Fruit fly (Drosophila melanogaster) whole organism, pupa: Measurements from ENCODE around the gene CG14431.

Source experiments
- CG12605 ChIP-seq: fragments of 200-800 bp; sonication (Bioruptor generic); IDR thresholded peaks from 2 replicates; pipeline ENCODE4 v1.3.6; 2022; ENCODE audit warnings: missing biosample characterization, missing genetic modification characterization
- CG13204 ChIP-seq: fragments of 200-800 bp; sonication (Bioruptor generic); optimal IDR thresholded peaks from 2 replicates; lab custom pipeline; 2018; ENCODE audit warnings: missing biosample characterization, mild to moderate bottlenecking, missing genetic modification characterization, moderate library complexity
- CG32121 ChIP-seq: fragments of 200-800 bp; sonication (Bioruptor generic); IDR thresholded peaks from 2 replicates; pipeline ENCODE4 v1.3.6; 2022; ENCODE audit warnings: missing biosample characterization, missing genetic modification characterization
- CG34367 ChIP-seq: fragments of 200-800 bp; sonication (Bioruptor generic); optimal IDR thresholded peaks from 2 replicates; lab custom pipeline; 2018; ENCODE audit warnings: missing biosample characterization, mild to moderate bottlenecking, missing genetic modification characterization
- CG4496 ChIP-seq: fragments of 200-800 bp; sonication (Bioruptor generic); IDR thresholded peaks from 3 replicates; pipeline ENCODE4 v1.3.6; 2022; ENCODE audit warnings: missing biosample characterization, missing genetic modification characterization
- CG8301 ChIP-seq: fragments of 200-800 bp; sonication (Bioruptor generic); optimal IDR thresholded peaks from 2 replicates; lab custom pipeline; 2018; ENCODE audit warnings: missing biosample characterization, mild to moderate bottlenecking, missing genetic modification characterization
- D1 ChIP-seq: fragments of 200-800 bp; sonication (Bioruptor generic); optimal IDR thresholded peaks from 2 replicates; lab custom pipeline; 2018; ENCODE audit warnings: missing biosample characterization, mild to moderate bottlenecking, missing genetic modification characterization, moderate library complexity
- EcR ChIP-seq: fragments of 200-800 bp; sonication (Bioruptor generic); optimal IDR thresholded peaks from 3 replicates; lab custom pipeline; 2019; ENCODE audit warnings: missing biosample characterization, missing genetic modification characterization, mild to moderate bottlenecking, moderate library complexity, missing genetic modification reagents
- Ets98B ChIP-seq: fragments of 200-800 bp; sonication (Bioruptor generic); IDR thresholded peaks from 2 replicates; pipeline ENCODE4 v1.3.6; 2022; ENCODE audit warnings: missing biosample characterization, missing genetic modification characterization
- Pif1A ChIP-seq: fragments of 200-800 bp; sonication (Bioruptor generic); optimal IDR thresholded peaks from 3 replicates; lab custom pipeline; 2016; ENCODE audit warnings: missing biosample characterization, missing genetic modification characterization
- Pif1B ChIP-seq: fragments of 200-800 bp; sonication (Bioruptor generic); optimal IDR thresholded peaks from 3 replicates; lab custom pipeline; 2016; ENCODE audit warnings: missing biosample characterization, missing genetic modification characterization
- fd96Ca ChIP-seq: fragments of 200-800 bp; sonication (Bioruptor generic); IDR thresholded peaks from 3 replicates; pipeline ENCODE4 v1.3.6; 2022; ENCODE audit warnings: missing biosample characterization, missing genetic modification characterization
- gl ChIP-seq: fragments of 200-800 bp; sonication (Bioruptor generic); optimal IDR thresholded peaks from 2 replicates; lab custom pipeline; 2018; ENCODE audit warnings: missing biosample characterization, mild to moderate bottlenecking, missing genetic modification characterization
- rn ChIP-seq: fragments of 200-800 bp; sonication (Bioruptor generic); IDR thresholded peaks from 2 replicates; pipeline ENCODE4 v1.3.6; 2022; ENCODE audit warnings: missing biosample characterization, missing genetic modification characterization

DNA sequence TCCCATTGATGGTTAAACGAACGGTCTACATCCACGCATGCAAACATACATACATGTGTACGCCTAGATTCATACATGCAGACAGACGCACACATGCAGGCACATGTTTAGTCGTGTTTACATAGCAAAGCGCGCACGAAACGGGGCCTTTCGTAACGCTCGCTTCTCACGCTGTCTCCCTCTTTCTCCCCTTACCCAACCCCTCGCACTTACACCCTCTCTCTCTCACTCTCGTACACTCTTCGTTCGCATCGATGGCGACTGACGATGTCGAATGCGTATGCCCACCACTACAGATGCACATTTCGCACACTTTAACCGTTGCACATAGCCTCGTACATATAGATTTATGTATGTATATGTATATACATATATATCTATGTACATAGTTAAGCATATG, 42.0 kb upstream of the CG14431 start:
- TF ChIP-seq Pif1A (GFP tag; lab: Kevin White, UChicago), result no peak
- TF ChIP-seq CG13204 (GFP tag; lab: Kevin White, UChicago), result peak; percentile 82
- TF ChIP-seq CG34367 (tag; lab: Kevin White, UChicago), result no peak
- no peak for TF ChIP-seq CG8301 (tag; lab: Kevin White, UChicago)
- TF ChIP-seq fd96Ca (GFP tag; lab: Robert Waterston, UW), result peak; percentile 8; the same call in 1 of the 3 replicates
- TF ChIP-seq rn (GFP tag; lab: Robert Waterston, UW), result no peak
- TF ChIP-seq EcR (GFP tag; lab: Kevin White, UChicago), result no peak
- peak; percentile 48; the same call in 2 of the 3 replicates for TF ChIP-seq CG4496 (GFP tag; lab: Robert Waterston, UW)
- TF ChIP-seq gl (tag; lab: Kevin White, UChicago), result no peak
- TF ChIP-seq Ets98B (GFP tag; lab: Robert Waterston, UW), result no peak; the same call in 1 of the 2 replicates
- TF ChIP-seq D1 (tag; lab: Kevin White, UChicago), result no peak
- no peak for TF ChIP-seq CG12605 (GFP tag; lab: Robert Waterston, UW)
- no peak for TF ChIP-seq CG32121 (GFP tag; lab: Robert Waterston, UW)
- TF ChIP-seq Pif1B (GFP tag; lab: Kevin White, UChicago), result no peak
